Worm (Caenorhabditis elegans) whole organism, young adult: ENCODE results near the gene ZC262.13.

Source experiments
- B0019.2 ChIP-seq: fragments of 200-800 bp; sonication (Bioruptor generic); conservative IDR thresholded peaks from 2 replicates; pipeline ENCODE4 v1.3.6; 2022; ENCODE audit warnings: missing genetic modification reagents, missing genetic modification characterization, missing compliant biosample characterization
- F39B2.1 ChIP-seq: fragments of 200-800 bp; sonication (Bioruptor generic); IDR thresholded peaks from 2 replicates; pipeline ENCODE4 v1.3.6; 2022; ENCODE audit warnings: missing genetic modification reagents, missing genetic modification characterization, missing compliant biosample characterization
- F49E8.2 ChIP-seq: sonication (generic microtip); optimal IDR thresholded peaks from 3 replicates; lab custom pipeline; 2017; ENCODE audit warnings: missing genetic modification characterization, mild to moderate bottlenecking, missing compliant biosample characterization, antibody characterized with exemption, moderate library complexity; ENCODE audit not compliant: insufficient read depth
- F55B11.4 ChIP-seq: sonication (generic microtip); optimal IDR thresholded peaks from 2 replicates; lab custom pipeline; 2016; ENCODE audit warnings: missing compliant biosample characterization, missing genetic modification characterization, borderline replicate concordance; ENCODE audit not compliant: insufficient read depth
- K12H6.12 ChIP-seq: fragments of 200-800 bp; sonication (Bioruptor generic); optimal IDR thresholded peaks from 2 replicates; lab custom pipeline; 2018; ENCODE audit warnings: mild to moderate bottlenecking, missing genetic modification characterization, missing compliant biosample characterization
- Y79H2A.3 ChIP-seq: fragments of 200-800 bp; sonication (Bioruptor generic); conservative IDR thresholded peaks from 2 replicates; pipeline ENCODE4 v1.3.6; 2022; ENCODE audit warnings: missing genetic modification reagents, missing genetic modification characterization, missing compliant biosample characterization
- aptf-2 ChIP-seq: fragments of 200-800 bp; sonication (Bioruptor generic); conservative IDR thresholded peaks from 2 replicates; pipeline ENCODE4 v1.3.6; 2022; ENCODE audit warnings: missing genetic modification reagents, missing genetic modification characterization, missing compliant biosample characterization
- ccch-3 ChIP-seq: fragments of 200-800 bp; sonication (Bioruptor generic); optimal IDR thresholded peaks from 2 replicates; lab custom pipeline; 2018; ENCODE audit warnings: mild to moderate bottlenecking, missing genetic modification characterization, missing compliant biosample characterization
- cebp-1 ChIP-seq, 2 experiments: fragments of 200-800 bp in 1 of 2; sonication (Bioruptor generic) in 1 of 2; sonication (generic microtip) in 1 of 2; IDR thresholded peaks in 1 of 2; optimal IDR thresholded peaks in 1 of 2; 2 replicates each; pipeline versions ENCODE4 v1.3.6 to Lab custom; 2017 to 2022; ENCODE audit warnings: missing compliant biosample characterization in 2 of 2, missing genetic modification characterization in 2 of 2, mild to moderate bottlenecking in 1 of 2, missing genetic modification reagents in 1 of 2, moderate library complexity in 1 of 2
- ceh-27 ChIP-seq: fragments of 200-800 bp; sonication (Bioruptor generic); optimal IDR thresholded peaks from 2 replicates; lab custom pipeline; 2018; ENCODE audit warnings: mild to moderate bottlenecking, missing genetic modification characterization, moderate library complexity, missing compliant biosample characterization
- ceh-58 ChIP-seq: fragments of 200-800 bp; sonication (Bioruptor generic); IDR thresholded peaks from 2 replicates; pipeline ENCODE4 v1.3.6; 2022; ENCODE audit warnings: missing genetic modification characterization, missing compliant biosample characterization
- ceh-79 ChIP-seq: sonication (generic microtip); optimal IDR thresholded peaks from 2 replicates; lab custom pipeline; 2017; ENCODE audit warnings: mild to moderate bottlenecking, missing genetic modification characterization, missing compliant biosample characterization
- chd-7 ChIP-seq: sonication (generic microtip); optimal IDR thresholded peaks from 2 replicates; lab custom pipeline; 2016; ENCODE audit warnings: mild to moderate bottlenecking, missing genetic modification characterization, moderate library complexity, missing compliant biosample characterization
- dpl-1 ChIP-seq: fragments of 150-350 bp; optimal IDR thresholded peaks from 2 replicates; lab custom pipeline; 2014; ENCODE audit warnings: missing biosample characterization, missing genetic modification reagents, missing genetic modification characterization
- egl-44 ChIP-seq: fragments of 200-800 bp; sonication (Bioruptor generic); IDR thresholded peaks from 2 replicates; pipeline ENCODE4 v1.3.6; 2022; ENCODE audit warnings: missing genetic modification reagents, missing genetic modification characterization, missing compliant biosample characterization
- ets-4 ChIP-seq: fragments of 200-800 bp; sonication (Bioruptor generic); optimal IDR thresholded peaks from 2 replicates; lab custom pipeline; 2018; ENCODE audit warnings: mild to moderate bottlenecking, missing genetic modification characterization, missing compliant biosample characterization
- fkh-3 ChIP-seq: sonication (generic microtip); optimal IDR thresholded peaks from 2 replicates; lab custom pipeline; 2016; ENCODE audit warnings: mild to moderate bottlenecking, missing genetic modification characterization, missing compliant biosample characterization
- hlh-12 ChIP-seq: sonication (generic microtip); optimal IDR thresholded peaks from 2 replicates; lab custom pipeline; 2016; ENCODE audit warnings: missing genetic modification characterization, missing compliant biosample characterization
- hmg-1.2 ChIP-seq: fragments of 200-800 bp; sonication (Bioruptor generic); IDR thresholded peaks from 2 replicates; pipeline ENCODE4 v1.3.6; 2022; ENCODE audit warnings: missing genetic modification reagents, missing genetic modification characterization, missing compliant biosample characterization
- hsf-1 ChIP-seq: fragments of 200-800 bp; sonication (Bioruptor generic); IDR thresholded peaks from 2 replicates; pipeline ENCODE4 v1.3.6; 2022; ENCODE audit warnings: missing genetic modification reagents, missing genetic modification characterization, missing compliant biosample characterization
- let-526 ChIP-seq: fragments of 200-800 bp; sonication (Bioruptor generic); IDR thresholded peaks from 2 replicates; pipeline ENCODE4 v1.3.6; 2022; ENCODE audit warnings: missing genetic modification reagents, missing genetic modification characterization, missing compliant biosample characterization
- madf-3 ChIP-seq: fragments of 200-800 bp; sonication (Bioruptor generic); IDR thresholded peaks from 2 replicates; pipeline ENCODE4 v1.3.6; 2022; ENCODE audit warnings: missing genetic modification reagents, missing genetic modification characterization, missing compliant biosample characterization
- madf-8 ChIP-seq: fragments of 200-800 bp; sonication (Bioruptor generic); conservative IDR thresholded peaks from 2 replicates; pipeline ENCODE4 v1.3.6; 2022; ENCODE audit warnings: missing genetic modification reagents, missing genetic modification characterization, missing compliant biosample characterization
- mes-4 ChIP-seq: sonication (generic microtip); optimal IDR thresholded peaks from 2 replicates; lab custom pipeline; 2016; ENCODE audit warnings: missing genotype, missing genetic modification characterization, missing compliant biosample characterization
- nfyb-1 ChIP-seq: fragments of 200-800 bp; sonication (Bioruptor generic); IDR thresholded peaks from 2 replicates; pipeline ENCODE4 v1.3.6; 2022; ENCODE audit warnings: missing genetic modification reagents, missing genetic modification characterization, missing compliant biosample characterization
- nhr-120 ChIP-seq: fragments of 200-800 bp; sonication (Bioruptor generic); IDR thresholded peaks from 2 replicates; pipeline ENCODE4 v1.3.6; 2022; ENCODE audit warnings: missing genetic modification characterization, missing compliant biosample characterization
- nhr-90 ChIP-seq: sonication (generic microtip); optimal IDR thresholded peaks from 2 replicates; lab custom pipeline; 2016; ENCODE audit warnings: missing genotype, mild to moderate bottlenecking, missing genetic modification characterization, missing compliant biosample characterization
- sdz-38 ChIP-seq: sonication (generic microtip); optimal IDR thresholded peaks from 2 replicates; lab custom pipeline; 2016; ENCODE audit warnings: missing genotype, missing genetic modification characterization, missing compliant biosample characterization
- sea-2 ChIP-seq: fragments of 200-800 bp; sonication (Bioruptor generic); IDR thresholded peaks from 2 replicates; pipeline ENCODE4 v1.3.6; 2022; ENCODE audit warnings: missing genetic modification characterization, missing compliant biosample characterization
- snpc-1.3 ChIP-seq: sonication (generic microtip); optimal IDR thresholded peaks from 2 replicates; lab custom pipeline; 2017; ENCODE audit warnings: missing genetic modification characterization, mild to moderate bottlenecking, missing compliant biosample characterization, antibody characterized with exemption, moderate library complexity, missing genotype, missing genetic modification reagents; ENCODE audit not compliant: insufficient read depth
- somi-1 ChIP-seq: fragments of 200-800 bp; sonication (Bioruptor generic); optimal IDR thresholded peaks from 2 replicates; lab custom pipeline; 2018; ENCODE audit warnings: mild to moderate bottlenecking, missing genetic modification characterization, missing compliant biosample characterization
- tbx-9 ChIP-seq: sonication (generic microtip); optimal IDR thresholded peaks from 2 replicates; lab custom pipeline; 2016; ENCODE audit warnings: borderline replicate concordance, missing genetic modification characterization, inconsistent platforms, missing compliant biosample characterization
- unc-130 ChIP-seq: sonication (generic microtip); optimal IDR thresholded peaks from 2 replicates; lab custom pipeline; 2016; ENCODE audit warnings: missing genetic modification reagents, missing genetic modification characterization, missing compliant biosample characterization
- ztf-25 ChIP-seq: fragments of 200-800 bp; sonication (Bioruptor generic); IDR thresholded peaks from 2 replicates; pipeline ENCODE4 v1.3.6; 2022; ENCODE audit warnings: missing genetic modification reagents, missing genetic modification characterization, missing compliant biosample characterization
- ztf-28 ChIP-seq: fragments of 200-800 bp; sonication (Bioruptor generic); IDR thresholded peaks from 2 replicates; pipeline ENCODE4 v1.3.6; 2022; ENCODE audit warnings: missing genetic modification reagents, missing genetic modification characterization, missing compliant biosample characterization

Gene ZC262.13

ce11 chrIII:8300860-8301396, 25.1 kb upstream of the ZC262.13 start:
- TF ChIP-seq F55B11.4, result no peak
- TF ChIP-seq somi-1 (GFP tag; lab: Kevin White, UChicago), result no peak
- no peak for TF ChIP-seq F49E8.2 (tag; lab: Kevin White, UChicago)
- TF ChIP-seq dpl-1 (GFP tag; lab: Kevin White, UChicago), result no peak
- no peak for TF ChIP-seq hmg-1.2
- no peak for TF ChIP-seq madf-3
- TF ChIP-seq hlh-12 (tag; lab: Kevin White, UChicago), result no peak
- no peak for TF ChIP-seq mes-4 (tag; lab: Kevin White, UChicago)
- no peak for TF ChIP-seq ztf-25 (GFP tag; lab: Robert Waterston, UW)
- no peak for TF ChIP-seq K12H6.12 (tag; lab: Kevin White, UChicago)
- no peak for TF ChIP-seq F39B2.1 (GFP tag; lab: Robert Waterston, UW)
- TF ChIP-seq B0019.2 (GFP tag; lab: Robert Waterston, UW), result no peak
- no peak for TF ChIP-seq nhr-120 (GFP tag; lab: Robert Waterston, UW)
- TF ChIP-seq fkh-3 (tag; lab: Kevin White, UChicago), result no peak
- no peak for TF ChIP-seq madf-8
- no peak for TF ChIP-seq ets-4 (GFP tag; lab: Kevin White, UChicago)
- no peak for TF ChIP-seq unc-130 (GFP tag; lab: Kevin White, UChicago)
- TF ChIP-seq egl-44 (GFP tag; lab: Robert Waterston, UW), result no peak
- no peak for TF ChIP-seq ceh-79 (tag; lab: Kevin White, UChicago)
- TF ChIP-seq, all 124 proteins: peak for 0

- no peak for TF ChIP-seq aptf-2 (GFP tag; lab: Robert Waterston, UW)
- TF ChIP-seq F49E8.2 (tag; lab: Kevin White, UChicago), result no peak
- no peak for TF ChIP-seq nhr-120 (GFP tag; lab: Robert Waterston, UW)
- TF ChIP-seq sdz-38 (tag; lab: Kevin White, UChicago), result no peak
- TF ChIP-seq Y79H2A.3, result no peak
- TF ChIP-seq ceh-27 (GFP tag; lab: Kevin White, UChicago), result no peak
- TF ChIP-seq ccch-3 (GFP tag; lab: Kevin White, UChicago), result no peak
- TF ChIP-seq ztf-28 (GFP tag; lab: Robert Waterston, UW), result no peak
- no peak for TF ChIP-seq F39B2.1 (GFP tag; lab: Robert Waterston, UW)
- no peak for TF ChIP-seq tbx-9
- TF ChIP-seq snpc-1.3 (tag; lab: Kevin White, UChicago), result no peak
- TF ChIP-seq chd-7 (tag; lab: Kevin White, UChicago), result no peak
- TF ChIP-seq nfyb-1 (GFP tag; lab: Robert Waterston, UW), result no peak
- no peak for TF ChIP-seq hmg-1.2
- TF ChIP-seq ceh-58, result no peak
- no peak for TF ChIP-seq let-526 (GFP tag; lab: Robert Waterston, UW)
- no peak for TF ChIP-seq hsf-1 (GFP tag; lab: Robert Waterston, UW)
- no peak for TF ChIP-seq ceh-79 (tag; lab: Kevin White, UChicago)
- no peak for TF ChIP-seq sea-2 (GFP tag; lab: Robert Waterston, UW)
- no peak for TF ChIP-seq cebp-1 (GFP tag; IDR thresholded peaks at IDR 0.05; lab: Robert Waterston, UW)
- no peak for TF ChIP-seq cebp-1 (tag; optimal IDR thresholded peaks at IDR 0.05; lab: Kevin White, UChicago)
These were observed 22.6 kb upstream of the ZC262.13 start for ce11 chrIII:8303440-8303839.

ce11 chrIII:8305304-8305703, 20.7 kb upstream of the ZC262.13 start:
- TF ChIP-seq nhr-90 (tag; lab: Kevin White, UChicago) (no peak), hsf-1 (GFP tag; lab: Robert Waterston, UW) (0 out of 2 replicates have a peak, but pooled peaks have one; percentile 10)
- TF ChIP-seq, all 124 proteins: peak for 1
